Fruit fly (Drosophila melanogaster) whole organism, embryonic: ENCODE results near the gene Dpm3.

Source experiments
- Blimp-1 ChIP-seq: fragments of 200-800 bp; sonication (Bioruptor generic); optimal IDR thresholded peaks from 3 replicates; lab custom pipeline; 2018; ENCODE audit warnings: missing biosample characterization, missing genetic modification characterization, mild to moderate bottlenecking, moderate library complexity, missing genetic modification reagents
- Bteb2 ChIP-seq: fragments of 200-800 bp; sonication (Bioruptor generic); optimal IDR thresholded peaks from 2 replicates; lab custom pipeline; 2016; ENCODE audit warnings: missing biosample characterization, missing genetic modification characterization
- CG10431 ChIP-seq: fragments of 200-800 bp; sonication (Bioruptor generic); optimal IDR thresholded peaks from 3 replicates; lab custom pipeline; 2018; ENCODE audit warnings: missing biosample characterization, mild to moderate bottlenecking, missing genetic modification characterization
- CG12391 ChIP-seq: fragments of 200-800 bp; sonication (Bioruptor generic); optimal IDR thresholded peaks from 3 replicates; lab custom pipeline; 2018; ENCODE audit warnings: missing biosample characterization, mild to moderate bottlenecking, missing genetic modification characterization, moderate library complexity
- CG13624 ChIP-seq: fragments of 200-800 bp; sonication (Bioruptor generic); optimal IDR thresholded peaks from 2 replicates; lab custom pipeline; 2016; ENCODE audit warnings: missing biosample characterization, missing genetic modification characterization
- CG13775 ChIP-seq: fragments of 200-800 bp; sonication (Bioruptor generic); optimal IDR thresholded peaks from 3 replicates; lab custom pipeline; 2017; ENCODE audit warnings: missing biosample characterization, mild to moderate bottlenecking, missing genetic modification characterization
- CG14050 ChIP-seq: fragments of 200-800 bp; sonication (Bioruptor generic); IDR thresholded peaks from 3 replicates; pipeline ENCODE4 v1.3.6; 2022; ENCODE audit warnings: missing biosample characterization, missing genetic modification characterization
- CG14667 ChIP-seq: fragments of 200-800 bp; sonication (Bioruptor generic); IDR thresholded peaks from 2 replicates; pipeline ENCODE4 v1.3.6; 2022; ENCODE audit warnings: missing biosample characterization, missing genetic modification characterization
- CG15514 ChIP-seq: fragments of 200-800 bp; sonication (Bioruptor generic); optimal IDR thresholded peaks from 3 replicates; lab custom pipeline; 2017; ENCODE audit warnings: missing biosample characterization, missing genetic modification characterization, mild to moderate bottlenecking, moderate library complexity, missing genetic modification reagents
- CG1647 ChIP-seq: fragments of 200-800 bp; sonication (Bioruptor generic); optimal IDR thresholded peaks from 3 replicates; lab custom pipeline; 2016; ENCODE audit warnings: missing biosample characterization, missing genetic modification characterization
- CG17912 ChIP-seq: fragments of 200-800 bp; sonication (Bioruptor generic); optimal IDR thresholded peaks from 2 replicates; lab custom pipeline; 2018; ENCODE audit warnings: missing biosample characterization, mild to moderate bottlenecking, missing genetic modification characterization
- CG18476 ChIP-seq: fragments of 200-800 bp; sonication (Bioruptor generic); optimal IDR thresholded peaks from 2 replicates; lab custom pipeline; 2016; ENCODE audit warnings: missing biosample characterization, mild to moderate bottlenecking, missing genetic modification characterization
- CG18599 ChIP-seq: fragments of 200-800 bp; sonication (Bioruptor generic); optimal IDR thresholded peaks from 3 replicates; lab custom pipeline; 2017; ENCODE audit warnings: missing biosample characterization, missing genetic modification characterization, mild to moderate bottlenecking, moderate library complexity, missing genetic modification reagents
- CG32767 ChIP-seq: fragments of 200-800 bp; sonication (Bioruptor generic); IDR thresholded peaks from 2 replicates; pipeline ENCODE4 v1.3.6; 2022; ENCODE audit warnings: missing biosample characterization, missing genetic modification characterization
- CG34376 ChIP-seq: fragments of 200-800 bp; sonication (Bioruptor generic); optimal IDR thresholded peaks from 2 replicates; lab custom pipeline; 2018; ENCODE audit warnings: missing biosample characterization, mild to moderate bottlenecking, missing genetic modification characterization
- CG6654 ChIP-seq: fragments of 200-800 bp; sonication (Bioruptor generic); optimal IDR thresholded peaks from 2 replicates; lab custom pipeline; 2017; ENCODE audit warnings: missing biosample characterization, mild to moderate bottlenecking, missing genetic modification characterization
- CG7745 ChIP-seq: fragments of 200-800 bp; sonication (Bioruptor generic); optimal IDR thresholded peaks from 2 replicates; lab custom pipeline; 2018; ENCODE audit warnings: missing biosample characterization, mild to moderate bottlenecking, missing genetic modification characterization, moderate library complexity
- CkIIα-i1 ChIP-seq: fragments of 200-800 bp; sonication (Bioruptor generic); IDR thresholded peaks from 2 replicates; pipeline ENCODE4 v1.3.6; 2022; ENCODE audit warnings: missing biosample characterization, missing genetic modification characterization
- CoRest ChIP-seq: fragments of 200-800 bp; sonication (Bioruptor generic); optimal IDR thresholded peaks from 3 replicates; lab custom pipeline; 2018; ENCODE audit warnings: missing biosample characterization, mild to moderate bottlenecking, missing genetic modification characterization, moderate library complexity
- GATAe ChIP-seq: fragments of 200-800 bp; sonication (Bioruptor generic); conservative IDR thresholded peaks from 2 replicates; pipeline ENCODE4 v1.3.6; 2022; ENCODE audit warnings: missing biosample characterization, missing genetic modification characterization
- Gsc ChIP-seq: fragments of 200-800 bp; sonication (Bioruptor generic); IDR thresholded peaks from 2 replicates; pipeline ENCODE4 v1.3.6; 2022; ENCODE audit warnings: missing biosample characterization, missing genetic modification characterization
- Hey ChIP-seq: fragments of 200-800 bp; sonication (Bioruptor generic); optimal IDR thresholded peaks from 3 replicates; lab custom pipeline; 2018; ENCODE audit warnings: missing biosample characterization, mild to moderate bottlenecking, missing genetic modification characterization
- HmgD ChIP-seq: fragments of 200-800 bp; sonication (Bioruptor generic); optimal IDR thresholded peaks from 3 replicates; lab custom pipeline; 2016; ENCODE audit warnings: missing biosample characterization, missing genetic modification characterization
- HmgZ ChIP-seq: fragments of 200-800 bp; sonication (Bioruptor generic); optimal IDR thresholded peaks from 2 replicates; lab custom pipeline; 2018; ENCODE audit warnings: missing biosample characterization, mild to moderate bottlenecking, missing genetic modification characterization
- Hmx ChIP-seq: fragments of 200-800 bp; sonication (Bioruptor generic); optimal IDR thresholded peaks from 2 replicates; lab custom pipeline; 2016; ENCODE audit warnings: missing biosample characterization, missing genetic modification characterization
- MTF-1 ChIP-seq: fragments of 200-800 bp; sonication (Bioruptor generic); optimal IDR thresholded peaks from 2 replicates; lab custom pipeline; 2018; ENCODE audit warnings: missing biosample characterization, mild to moderate bottlenecking, missing genetic modification characterization, borderline replicate concordance
- Myb ChIP-seq: fragments of 200-800 bp; sonication (Bioruptor generic); optimal IDR thresholded peaks from 2 replicates; lab custom pipeline; 2016; ENCODE audit warnings: missing biosample characterization, missing genetic modification characterization
- Opbp ChIP-seq: fragments of 200-800 bp; sonication (Bioruptor generic); IDR thresholded peaks from 3 replicates; pipeline ENCODE4 v1.3.6; 2022; ENCODE audit warnings: missing biosample characterization, missing genetic modification characterization; ENCODE audit not compliant: partially characterized antibody
- PHDP ChIP-seq: fragments of 200-800 bp; sonication (Bioruptor generic); optimal IDR thresholded peaks from 3 replicates; lab custom pipeline; 2018; ENCODE audit warnings: missing biosample characterization, mild to moderate bottlenecking, missing genetic modification characterization, moderate library complexity
- Rfx ChIP-seq: fragments of 200-800 bp; sonication (Bioruptor generic); IDR thresholded peaks from 2 replicates; pipeline ENCODE4 v1.3.6; 2022; ENCODE audit warnings: missing biosample characterization, missing genetic modification characterization
- Ssrp ChIP-seq: fragments of 200-800 bp; sonication (Bioruptor generic); optimal IDR thresholded peaks from 2 replicates; lab custom pipeline; 2018; ENCODE audit warnings: missing biosample characterization, mild to moderate bottlenecking, missing genetic modification characterization, moderate library complexity
- ac ChIP-seq: fragments of 200-800 bp; sonication (Bioruptor generic); optimal IDR thresholded peaks from 3 replicates; lab custom pipeline; 2017; ENCODE audit warnings: missing biosample characterization, mild to moderate bottlenecking, missing genetic modification characterization
- ato ChIP-seq: fragments of 200-800 bp; sonication (Bioruptor generic); IDR thresholded peaks from 2 replicates; pipeline ENCODE4 v1.3.6; 2022; ENCODE audit warnings: missing biosample characterization, missing genetic modification characterization; ENCODE audit not compliant: partially characterized antibody
- caup ChIP-seq: fragments of 200-800 bp; sonication (Bioruptor generic); optimal IDR thresholded peaks from 3 replicates; lab custom pipeline; 2017; ENCODE audit warnings: missing biosample characterization, mild to moderate bottlenecking, missing genetic modification characterization, moderate library complexity; ENCODE audit not compliant: severe bottlenecking
- chif ChIP-seq, 2 experiments: fragments of 200-800 bp; sonication (Bioruptor generic); optimal IDR thresholded peaks; 3 replicates each; lab custom pipeline; 2016; ENCODE audit warnings: missing biosample characterization in 2 of 2, missing genetic modification characterization in 2 of 2
- croc ChIP-seq: fragments of 200-800 bp; sonication (Bioruptor generic); conservative IDR thresholded peaks from 3 replicates; pipeline ENCODE4 v1.3.6; 2022; ENCODE audit warnings: missing biosample characterization, missing genetic modification characterization
- danr ChIP-seq: fragments of 200-800 bp; sonication (Bioruptor generic); IDR thresholded peaks from 2 replicates; pipeline ENCODE4 v1.3.6; 2022; ENCODE audit warnings: missing biosample characterization, missing genetic modification characterization
- emc ChIP-seq: fragments of 200-800 bp; sonication (Bioruptor generic); optimal IDR thresholded peaks from 2 replicates; lab custom pipeline; 2016; ENCODE audit warnings: missing biosample characterization, missing genetic modification characterization
- en ChIP-seq: fragments of 200-800 bp; sonication (Bioruptor generic); optimal IDR thresholded peaks from 2 replicates; lab custom pipeline; 2016; ENCODE audit warnings: missing biosample characterization, missing genetic modification characterization
- gfzf ChIP-seq: fragments of 200-800 bp; sonication (Bioruptor generic); optimal IDR thresholded peaks from 2 replicates; lab custom pipeline; 2016; ENCODE audit warnings: missing biosample characterization, mild to moderate bottlenecking, missing genetic modification characterization, moderate library complexity
- gro ChIP-seq: fragments of 200-800 bp; sonication (Bioruptor generic); optimal IDR thresholded peaks from 2 replicates; lab custom pipeline; 2016; ENCODE audit warnings: missing biosample characterization, missing genetic modification characterization
- ind ChIP-seq: fragments of 200-800 bp; sonication (Bioruptor generic); optimal IDR thresholded peaks from 3 replicates; lab custom pipeline; 2016; ENCODE audit warnings: missing biosample characterization, missing genetic modification characterization
- lola ChIP-seq, 3 experiments: fragments of >200 bp in 2 of 3; fragments of 200-800 bp in 1 of 3; sonication (Bioruptor generic) in 1 of 3; optimal IDR thresholded peaks; 2 replicates each; lab custom pipeline; 2017 to 2019; ENCODE audit warnings: missing biosample characterization in 3 of 3, missing genetic modification characterization in 3 of 3, mild to moderate bottlenecking in 1 of 3, moderate library complexity in 1 of 3
- pnt ChIP-seq: fragments of 200-800 bp; sonication (Bioruptor generic); optimal IDR thresholded peaks from 3 replicates; lab custom pipeline; 2016; ENCODE audit warnings: missing biosample characterization, missing genetic modification characterization
- salm ChIP-seq: fragments of 200-800 bp; sonication (Bioruptor generic); optimal IDR thresholded peaks from 2 replicates; lab custom pipeline; 2018; ENCODE audit warnings: missing biosample characterization, mild to moderate bottlenecking, missing genetic modification characterization
- tio ChIP-seq: fragments of 200-800 bp; sonication (Bioruptor generic); optimal IDR thresholded peaks from 2 replicates; lab custom pipeline; 2017; ENCODE audit warnings: missing biosample characterization, missing genetic modification characterization, inconsistent platforms
- twi ChIP-seq: fragments of 200-800 bp; optimal IDR thresholded peaks from 2 replicates; lab custom pipeline; 2019; ENCODE audit warnings: missing biosample characterization, mild to moderate bottlenecking, missing genetic modification characterization, moderate library complexity
- unc-4 ChIP-seq: fragments of 200-800 bp; sonication (Bioruptor generic); IDR thresholded peaks from 2 replicates; pipeline ENCODE4 v1.3.6; 2022; ENCODE audit warnings: missing biosample characterization, missing genetic modification characterization; ENCODE audit not compliant: partially characterized antibody
- zf30C ChIP-seq: fragments of 200-800 bp; sonication (Bioruptor generic); optimal IDR thresholded peaks from 3 replicates; lab custom pipeline; 2018; ENCODE audit warnings: missing biosample characterization, mild to moderate bottlenecking, missing genetic modification characterization

Dpm3 gene

dm6 chr3R:13425470-13426033 is 22.7 kb upstream of the Dpm3 start, which contains the start of gene Act87E (continued):
- TF ChIP-seq chif (GFP tag; optimal IDR thresholded peaks at IDR 0.05; lab: Kevin White, UChicago) (no peak), salm (tag; lab: Kevin White, UChicago) (peak; percentile 71), Hey (tag; lab: Kevin White, UChicago) (no peak), CG32767 (GFP tag; lab: Robert Waterston, UW) (no peak), CG10431 (peak; percentile 8), CG13624 (no peak), CkIIα-i1 (GFP tag; lab: Robert Waterston, UW) (no peak), CG6654 (GFP tag; lab: Kevin White, UChicago) (peak; percentile 14), PHDP (tag; lab: Kevin White, UChicago) (peak; percentile 67), tio (peak; percentile 65), ato (GFP tag; lab: Robert Waterston, UW) (no peak), pnt (GFP tag; lab: Kevin White, UChicago) (no peak), croc (GFP tag; lab: Robert Waterston, UW) (peak; percentile 47; the same call in 1 of the 3 replicates), danr (GFP tag; lab: Robert Waterston, UW) (0 out of 2 replicates have a peak, but pooled peaks have one; percentile 49), ac (peak; percentile 30), CG12391 (tag; lab: Kevin White, UChicago) (peak; percentile 76), CG18599 (GFP tag; lab: Kevin White, UChicago) (peak; percentile 16), emc (no peak), HmgD (GFP tag; lab: Kevin White, UChicago) (no peak), Ssrp (tag; lab: Kevin White, UChicago) (peak; percentile 78), HmgZ (tag; lab: Kevin White, UChicago) (no peak), twi (tag; lab: Kevin White, UChicago) (peak; percentile 98), Blimp-1 (GFP tag; lab: Kevin White, UChicago) (peak; percentile 73), MTF-1 (GFP tag; lab: Kevin White, UChicago) (no peak), CG17912 (GFP tag; lab: Kevin White, UChicago) (no peak), Rfx (GFP tag; lab: Robert Waterston, UW) (0 out of 2 replicates have a peak, but pooled peaks have one; percentile 10), CG7745 (tag; lab: Kevin White, UChicago) (no peak), CG18476 (GFP tag; lab: Kevin White, UChicago) (no peak), gfzf (GFP tag; lab: Kevin White, UChicago) (no peak), CG15514 (GFP tag; lab: Kevin White, UChicago) (no peak), caup (GFP tag; lab: Kevin White, UChicago) (no peak), zf30C (GFP tag; lab: Kevin White, UChicago) (peak; percentile 80), Bteb2 (no peak), GATAe (no peak), Myb (no peak), CG14050 (GFP tag; lab: Robert Waterston, UW) (no peak), gro (no peak), Opbp (no peak), CG34376 (no peak), lola (GFP tag; optimal IDR thresholded peaks at IDR 0.05; lab: Kevin White, UChicago) (peak in 1 of 3 experiments; percentile 87), ind (GFP tag; lab: Kevin White, UChicago) (peak; percentile 42), Gsc (GFP tag; lab: Robert Waterston, UW) (no peak), CG13775 (GFP tag; lab: Kevin White, UChicago) (peak; percentile 64), unc-4 (GFP tag; lab: Robert Waterston, UW) (no peak), CG1647 (GFP tag; lab: Kevin White, UChicago) (no peak), en (no peak), CoRest (tag; lab: Kevin White, UChicago) (peak; percentile 83), CG14667 (GFP tag; lab: Robert Waterston, UW) (no peak), Hmx (GFP tag; lab: Kevin White, UChicago) (no peak)
